Fruit fly (Drosophila melanogaster): Measurements from ENCODE around the gene Prps.

dm6 chr3L:9690798-9691475, 5.6 kb downstream of the Prps start:
- TF ChIP-seq CG12768 (GFP tag; optimal IDR thresholded peaks at IDR 0.05) (no peak), ovo (GFP tag; optimal IDR thresholded peaks at IDR 0.05) (no peak)

Measured in whole organism, adult.